Worm (Caenorhabditis elegans) whole organism, young adult: ENCODE results near the gene mua-3.
A peak's percentile ranks its signal among the peaks of the same experiment; 100 is the strongest.

ENCODE experiments used
- B0261.1 ChIP-seq: sonication (generic microtip); optimal IDR thresholded peaks from 2 replicates; lab custom pipeline; 2016; ENCODE audit warnings: mild to moderate bottlenecking, missing genetic modification characterization, moderate library complexity, missing compliant biosample characterization
- F10E7.11 ChIP-seq: sonication (generic microtip); optimal IDR thresholded peaks from 2 replicates; lab custom pipeline; 2017; ENCODE audit warnings: mild to moderate bottlenecking, missing genetic modification characterization, moderate library complexity, missing compliant biosample characterization
- F49E8.2 ChIP-seq: sonication (generic microtip); optimal IDR thresholded peaks from 3 replicates; lab custom pipeline; 2017; ENCODE audit warnings: missing genetic modification characterization, mild to moderate bottlenecking, missing compliant biosample characterization, antibody characterized with exemption, moderate library complexity; ENCODE audit not compliant: insufficient read depth
- T26A5.8 ChIP-seq: sonication (generic microtip); optimal IDR thresholded peaks from 2 replicates; lab custom pipeline; 2016; ENCODE audit warnings: missing genetic modification characterization, missing compliant biosample characterization
- Y79H2A.3 ChIP-seq: fragments of 200-800 bp; sonication (Bioruptor generic); conservative IDR thresholded peaks from 2 replicates; pipeline ENCODE4 v1.3.6; 2022; ENCODE audit warnings: missing genetic modification reagents, missing genetic modification characterization, missing compliant biosample characterization
- ama-1 ChIP-seq, 3 experiments: fragments of 150-350 bp in 1 of 3; sonication (generic microtip) in 2 of 3; optimal IDR thresholded peaks; 2 replicates each; lab custom pipeline; 2014 to 2018; ENCODE audit warnings: missing biosample characterization in 2 of 3, missing genetic modification characterization in 2 of 3, missing genetic modification reagents in 2 of 3
- attf-5 ChIP-seq: fragments of 200-800 bp; sonication (Bioruptor generic); optimal IDR thresholded peaks from 2 replicates; lab custom pipeline; 2018; ENCODE audit warnings: mild to moderate bottlenecking, missing genetic modification characterization, missing compliant biosample characterization
- lag-1 ChIP-seq: fragments of 200-800 bp; sonication (Bioruptor generic); IDR thresholded peaks from 2 replicates; pipeline ENCODE4 v1.3.6; 2022; ENCODE audit warnings: missing genetic modification reagents, missing genetic modification characterization, missing compliant biosample characterization
- lir-1 ChIP-seq: fragments of 200-800 bp; sonication (Bioruptor generic); conservative IDR thresholded peaks from 2 replicates; pipeline ENCODE4 v1.3.6; 2022; ENCODE audit warnings: missing genetic modification reagents, missing genetic modification characterization, missing compliant biosample characterization
- madf-8 ChIP-seq: fragments of 200-800 bp; sonication (Bioruptor generic); conservative IDR thresholded peaks from 2 replicates; pipeline ENCODE4 v1.3.6; 2022; ENCODE audit warnings: missing genetic modification reagents, missing genetic modification characterization, missing compliant biosample characterization
- pha-4 ChIP-seq: fragments of 150-350 bp; sonication (generic microtip); optimal IDR thresholded peaks from 2 replicates; lab custom pipeline; 2014; ENCODE audit warnings: missing biosample characterization, missing genetic modification reagents, missing genetic modification characterization
- unc-62 ChIP-seq: fragments of 150-350 bp; optimal IDR thresholded peaks from 2 replicates; lab custom pipeline; 2014; ENCODE audit warnings: missing biosample characterization, missing genetic modification reagents, missing genetic modification characterization

- TF ChIP-seq lir-1 (no peak), pha-4 (tag; lab: Kevin White, UChicago) (no peak), unc-62 (GFP tag; lab: Kevin White, UChicago) (no peak), Y79H2A.3 (GFP tag; lab: Robert Waterston, UW) (no peak), B0261.1 (no peak), T26A5.8 (tag; lab: Kevin White, UChicago) (no peak), ama-1 (optimal IDR thresholded peaks at IDR 0.05; lab: Kevin White, UChicago) (no peak), ama-1 (GFP tag; optimal IDR thresholded peaks at IDR 0.05; lab: Kevin White, UChicago) (no peak), F10E7.11 (tag; lab: Kevin White, UChicago) (no peak), lag-1 (GFP tag; lab: Robert Waterston, UW) (no peak), madf-8 (GFP tag; lab: Robert Waterston, UW) (peak; percentile 33; the same call in 1 of the 2 replicates), attf-5 (GFP tag; lab: Kevin White, UChicago) (no peak), F49E8.2 (tag; lab: Kevin White, UChicago) (no peak)
Measured at ce11 chrIII:10120076-10120831, 40.2 kb upstream of the mua-3 start, which contains the start of the genes gtf-2H3 and ham-3.
